Worm (Caenorhabditis elegans) whole organism, L4 larva: ENCODE data around the gene H20E11.1.

Experiments used
- D1046.2 ChIP-seq: fragments of 200-800 bp; sonication (Bioruptor generic); IDR thresholded peaks from 2 replicates; pipeline ENCODE4 v1.3.6; 2022; ENCODE audit warnings: missing genetic modification characterization, missing compliant biosample characterization
- F10B5.3 ChIP-seq: sonication (generic microtip); optimal IDR thresholded peaks from 2 replicates; lab custom pipeline; 2016; ENCODE audit warnings: mild to moderate bottlenecking, missing genetic modification characterization, missing compliant biosample characterization
- F26F4.8 ChIP-seq: fragments of 200-800 bp; sonication (Bioruptor generic); conservative IDR thresholded peaks from 2 replicates; pipeline ENCODE4 v1.3.6; 2022; ENCODE audit warnings: missing genetic modification characterization, missing compliant biosample characterization
- T20F7.1 ChIP-seq: fragments of 200-800 bp; sonication (Bioruptor generic); optimal IDR thresholded peaks from 2 replicates; lab custom pipeline; 2018; ENCODE audit warnings: mild to moderate bottlenecking, missing genetic modification characterization, missing compliant biosample characterization
- T26A8.4 ChIP-seq: fragments of 200-800 bp; sonication (Bioruptor generic); IDR thresholded peaks from 2 replicates; pipeline ENCODE4 v1.3.6; 2022; ENCODE audit warnings: missing genetic modification characterization, missing compliant biosample characterization
- Y105C5A.15 ChIP-seq: fragments of 200-800 bp; sonication (Bioruptor generic); IDR thresholded peaks from 2 replicates; pipeline ENCODE4 v1.3.6; 2022; ENCODE audit warnings: missing genetic modification characterization, missing compliant biosample characterization
- Y75B8A.6 ChIP-seq: fragments of 200-800 bp; sonication (Bioruptor generic); IDR thresholded peaks from 2 replicates; pipeline ENCODE4 v1.3.6; 2022; ENCODE audit warnings: missing genetic modification reagents, missing genetic modification characterization, missing compliant biosample characterization
- ZK337.2 ChIP-seq: fragments of 200-800 bp; sonication (Bioruptor generic); IDR thresholded peaks from 2 replicates; pipeline ENCODE4 v1.3.6; 2022; ENCODE audit warnings: missing genetic modification reagents, missing genetic modification characterization, missing compliant biosample characterization
- ZK546.5 ChIP-seq, 2 experiments: sonication (generic microtip); optimal IDR thresholded peaks; 2 replicates each; lab custom pipeline; 2017; ENCODE audit warnings: missing biosample characterization in 2 of 2, missing genetic modification characterization in 2 of 2
- aly-2 ChIP-seq: sonication (generic microtip); optimal IDR thresholded peaks from 2 replicates; lab custom pipeline; 2018; ENCODE audit warnings: missing biosample characterization, missing genetic modification characterization
- ama-1 ChIP-seq: fragments of 150-350 bp; optimal IDR thresholded peaks from 2 replicates; lab custom pipeline; 2014; ENCODE audit warnings: inconsistent platforms, mixed read lengths
- arid-1 ChIP-seq: fragments of 200-800 bp; sonication (Bioruptor generic); conservative IDR thresholded peaks from 2 replicates; pipeline ENCODE4 v1.3.6; 2022; ENCODE audit warnings: missing genetic modification reagents, missing genetic modification characterization, missing compliant biosample characterization
- attf-4 ChIP-seq: sonication (generic microtip); optimal IDR thresholded peaks from 3 replicates; lab custom pipeline; 2017; ENCODE audit warnings: missing biosample characterization, missing genetic modification characterization
- ceh-28 ChIP-seq: fragments of 150-350 bp; optimal IDR thresholded peaks from 2 replicates; lab custom pipeline; 2014; ENCODE audit warnings: missing biosample characterization, missing genetic modification reagents, missing genetic modification characterization
- ceh-32 ChIP-seq: sonication (generic microtip); optimal IDR thresholded peaks from 2 replicates; lab custom pipeline; 2016; ENCODE audit warnings: mild to moderate bottlenecking, missing genetic modification characterization, missing compliant biosample characterization; ENCODE audit not compliant: poor library complexity
- ces-1 ChIP-seq: fragments of 150-350 bp; sonication (generic microtip); optimal IDR thresholded peaks from 4 replicates; lab custom pipeline; 2014; ENCODE audit warnings: missing biosample characterization, missing genetic modification reagents, missing genetic modification characterization
- cey-2 ChIP-seq: sonication (generic microtip); optimal IDR thresholded peaks from 3 replicates; lab custom pipeline; 2017; ENCODE audit warnings: missing genetic modification characterization, mild to moderate bottlenecking, missing compliant biosample characterization, antibody characterized with exemption, borderline replicate concordance; ENCODE audit not compliant: insufficient read depth
- daf-16 ChIP-seq, 3 experiments: sonication (generic microtip); optimal IDR thresholded peaks; 2 replicates each; lab custom pipeline; 2016 to 2017; ENCODE audit warnings: missing genetic modification characterization in 3 of 3, missing genetic modification reagents in 3 of 3, mild to moderate bottlenecking in 2 of 3, missing compliant biosample characterization in 2 of 3, missing biosample characterization in 1 of 3, moderate library complexity in 1 of 3
- daf-8 ChIP-seq: fragments of 200-800 bp; sonication (Bioruptor generic); IDR thresholded peaks from 2 replicates; pipeline ENCODE4 v1.3.6; 2022; ENCODE audit warnings: missing genetic modification characterization, missing compliant biosample characterization
- dmd-8 ChIP-seq: fragments of 200-800 bp; sonication (Bioruptor generic); IDR thresholded peaks from 2 replicates; pipeline ENCODE4 v1.3.6; 2022; ENCODE audit warnings: missing genetic modification characterization, missing compliant biosample characterization
- dmd-9 ChIP-seq: fragments of 200-800 bp; sonication (Bioruptor generic); IDR thresholded peaks from 2 replicates; pipeline ENCODE4 v1.3.6; 2022; ENCODE audit warnings: missing genetic modification reagents, missing genetic modification characterization, missing compliant biosample characterization
- dpl-1 ChIP-seq: fragments of 150-350 bp; optimal IDR thresholded peaks from 2 replicates; lab custom pipeline; 2014; ENCODE audit warnings: missing biosample characterization, missing genetic modification reagents, missing genetic modification characterization
- egl-43 ChIP-seq: fragments of 200-800 bp; sonication (Bioruptor generic); IDR thresholded peaks from 2 replicates; pipeline ENCODE4 v1.3.6; 2022; ENCODE audit warnings: missing genetic modification reagents, missing genetic modification characterization, missing compliant biosample characterization
- fos-1 ChIP-seq: fragments of 150-350 bp; optimal IDR thresholded peaks from 2 replicates; lab custom pipeline; 2014; ENCODE audit warnings: missing biosample characterization, missing genetic modification characterization
- hlh-11 ChIP-seq: fragments of 200-800 bp; sonication (Bioruptor generic); optimal IDR thresholded peaks from 2 replicates; lab custom pipeline; 2018; ENCODE audit warnings: mild to moderate bottlenecking, missing genetic modification characterization, missing compliant biosample characterization
- lin-29 ChIP-seq: fragments of 200-800 bp; sonication (Bioruptor generic); IDR thresholded peaks from 2 replicates; pipeline ENCODE4 v1.3.6; 2022; ENCODE audit warnings: missing genetic modification reagents, missing genetic modification characterization, missing compliant biosample characterization
- lin-38 ChIP-seq: fragments of 200-800 bp; sonication (Bioruptor generic); IDR thresholded peaks from 2 replicates; pipeline ENCODE4 v1.3.6; 2022; ENCODE audit warnings: missing genetic modification reagents, missing genetic modification characterization, missing compliant biosample characterization
- lsy-2 ChIP-seq, 2 experiments: fragments of 150-350 bp in 1 of 2; sonication (generic microtip) in 1 of 2; optimal IDR thresholded peaks; 2 replicates each; lab custom pipeline; 2014 to 2017; ENCODE audit warnings: missing biosample characterization in 2 of 2, missing genetic modification characterization in 2 of 2
- madf-5 ChIP-seq, 2 experiments: fragments of 200-800 bp; sonication (Bioruptor generic); IDR thresholded peaks; 2 replicates each; pipeline ENCODE4 v1.3.6; 2022; ENCODE audit warnings: missing compliant biosample characterization in 2 of 2, missing genetic modification characterization in 2 of 2
- madf-9 ChIP-seq: fragments of 200-800 bp; sonication (Bioruptor generic); conservative IDR thresholded peaks from 2 replicates; pipeline ENCODE4 v1.3.6; 2022; ENCODE audit warnings: missing genetic modification reagents, missing genetic modification characterization, missing compliant biosample characterization
- mdl-1 ChIP-seq, 2 experiments: fragments of 150-350 bp in 1 of 2; sonication (generic microtip) in 1 of 2; optimal IDR thresholded peaks; 2 replicates each; lab custom pipeline; 2014 to 2017; ENCODE audit warnings: missing biosample characterization in 2 of 2, missing genetic modification characterization in 2 of 2
- mdt-29 ChIP-seq: fragments of 200-800 bp; sonication (Bioruptor generic); IDR thresholded peaks from 2 replicates; pipeline ENCODE4 v1.3.6; 2022; ENCODE audit warnings: missing genetic modification reagents, missing genetic modification characterization, missing compliant biosample characterization
- mep-1 ChIP-seq: fragments of 150-350 bp; sonication (generic microtip); optimal IDR thresholded peaks from 3 replicates; lab custom pipeline; 2014; ENCODE audit warnings: missing biosample characterization, missing genetic modification characterization
- nhr-10 ChIP-seq: fragments of 150-350 bp; optimal IDR thresholded peaks from 2 replicates; lab custom pipeline; 2014; ENCODE audit warnings: missing biosample characterization, missing genetic modification characterization
- nhr-102 ChIP-seq: sonication (generic microtip); optimal IDR thresholded peaks from 2 replicates; lab custom pipeline; 2016; ENCODE audit warnings: mild to moderate bottlenecking, missing genetic modification characterization, moderate library complexity, missing compliant biosample characterization
- nhr-11 ChIP-seq: fragments of 150-350 bp; optimal IDR thresholded peaks from 2 replicates; lab custom pipeline; 2014; ENCODE audit warnings: missing biosample characterization, missing genetic modification characterization
- nhr-25 ChIP-seq: sonication (generic microtip); optimal IDR thresholded peaks from 2 replicates; lab custom pipeline; 2017; ENCODE audit warnings: missing genetic modification characterization, mild to moderate bottlenecking, missing compliant biosample characterization, antibody characterized with exemption, moderate library complexity, borderline replicate concordance; ENCODE audit not compliant: insufficient read depth
- nhr-41 ChIP-seq: fragments of 200-800 bp; sonication (Bioruptor generic); IDR thresholded peaks from 2 replicates; pipeline ENCODE4 v1.3.6; 2022; ENCODE audit warnings: missing genetic modification reagents, missing genetic modification characterization, missing compliant biosample characterization
- nhr-42 ChIP-seq: fragments of 200-800 bp; sonication (Bioruptor generic); IDR thresholded peaks from 2 replicates; pipeline ENCODE4 v1.3.6; 2022; ENCODE audit warnings: missing genetic modification characterization, missing compliant biosample characterization
- nhr-48 ChIP-seq: sonication (generic microtip); optimal IDR thresholded peaks from 2 replicates; lab custom pipeline; 2016; ENCODE audit warnings: mild to moderate bottlenecking, missing genetic modification characterization, missing compliant biosample characterization
- nhr-6 ChIP-seq: fragments of 150-350 bp; optimal IDR thresholded peaks from 2 replicates; lab custom pipeline; 2014; ENCODE audit warnings: missing biosample characterization, missing genetic modification characterization
- nhr-77 ChIP-seq: fragments of 150-350 bp; optimal IDR thresholded peaks from 2 replicates; lab custom pipeline; 2014; ENCODE audit warnings: missing biosample characterization, missing genetic modification characterization
- rbr-2 ChIP-seq: sonication (generic microtip); optimal IDR thresholded peaks from 2 replicates; lab custom pipeline; 2016; ENCODE audit warnings: missing genotype, missing genetic modification characterization, missing compliant biosample characterization
- spr-3 ChIP-seq: fragments of 200-800 bp; sonication (Bioruptor generic); optimal IDR thresholded peaks from 2 replicates; lab custom pipeline; 2018; ENCODE audit warnings: mild to moderate bottlenecking, missing genetic modification characterization, missing compliant biosample characterization
- tag-97 ChIP-seq: fragments of 200-800 bp; sonication (Bioruptor generic); IDR thresholded peaks from 2 replicates; pipeline ENCODE4 v1.3.6; 2022; ENCODE audit warnings: missing genetic modification characterization, missing compliant biosample characterization
- unc-130 ChIP-seq: sonication (generic microtip); optimal IDR thresholded peaks from 2 replicates; lab custom pipeline; 2016; ENCODE audit warnings: missing genetic modification reagents, missing genetic modification characterization, missing compliant biosample characterization
- vab-7 ChIP-seq: fragments of 200-800 bp; sonication (Bioruptor generic); IDR thresholded peaks from 2 replicates; pipeline ENCODE4 v1.3.6; 2022; ENCODE audit warnings: missing genetic modification reagents, missing genetic modification characterization, missing compliant biosample characterization
- zag-1 ChIP-seq: fragments of 150-350 bp; optimal IDR thresholded peaks from 2 replicates; lab custom pipeline; 2014; ENCODE audit warnings: missing biosample characterization, missing genetic modification characterization
- zfp-2 ChIP-seq: sonication (generic microtip); optimal IDR thresholded peaks from 2 replicates; lab custom pipeline; 2016; ENCODE audit warnings: mild to moderate bottlenecking, missing genetic modification characterization, missing compliant biosample characterization
- zfp-3 ChIP-seq: fragments of 200-800 bp; sonication (Bioruptor generic); conservative IDR thresholded peaks from 2 replicates; pipeline ENCODE4 v1.3.6; 2022; ENCODE audit warnings: missing genetic modification reagents, missing genetic modification characterization, missing compliant biosample characterization
- zip-11 ChIP-seq: fragments of 200-800 bp; sonication (Bioruptor generic); IDR thresholded peaks from 2 replicates; pipeline ENCODE4 v1.3.6; 2022; ENCODE audit warnings: missing genetic modification characterization, missing compliant biosample characterization
- zip-2 ChIP-seq: fragments of 150-350 bp; optimal IDR thresholded peaks from 2 replicates; lab custom pipeline; 2014; ENCODE audit warnings: missing biosample characterization, missing genetic modification characterization

The H20E11.1 gene

ce11 chrIV:6802132-6802531 is 27.8 kb upstream of the H20E11.1 start, which contains the start of the genes cest-4 and C17H12.11 (continued):
- TF ChIP-seq T26A8.4 (GFP tag; lab: Robert Waterston, UW) (no peak), lin-38 (GFP tag; lab: Robert Waterston, UW) (no peak), zfp-3 (no peak), zag-1 (no peak), ama-1 (lab: Kevin White, UChicago) (no peak), zfp-2 (tag; lab: Kevin White, UChicago) (no peak), ceh-32 (tag; lab: Kevin White, UChicago) (no peak), Y75B8A.6 (no peak), nhr-25 (tag; lab: Kevin White, UChicago) (no peak), mep-1 (tag; lab: Kevin White, UChicago) (no peak), lin-29 (GFP tag; lab: Robert Waterston, UW) (no peak), D1046.2 (GFP tag; lab: Robert Waterston, UW) (no peak), nhr-102 (tag; lab: Kevin White, UChicago) (no peak), daf-16 (GFP tag; optimal IDR thresholded peaks at IDR 0.05; lab: Kevin White, UChicago) (no peak), daf-16 (tag; optimal IDR thresholded peaks at IDR 0.05; lab: Kevin White, UChicago) (peak; percentile 93), rbr-2 (no peak), nhr-48 (peak; percentile 9), nhr-77 (peak; percentile 71), T20F7.1 (GFP tag; lab: Kevin White, UChicago) (no peak), nhr-41 (GFP tag; lab: Robert Waterston, UW) (no peak), nhr-6 (tag; lab: Kevin White, UChicago) (peak; percentile 7), dpl-1 (GFP tag; lab: Kevin White, UChicago) (no peak), aly-2 (no peak), madf-9 (no peak), fos-1 (tag; lab: Kevin White, UChicago) (no peak), mdt-29 (GFP tag; lab: Robert Waterston, UW) (no peak), lsy-2 (tag; optimal IDR thresholded peaks at IDR 0.05; lab: Kevin White, UChicago) (no peak), cey-2 (tag; lab: Kevin White, UChicago) (no peak), arid-1 (no peak), Y105C5A.15 (no peak), zip-2 (tag; lab: Kevin White, UChicago) (no peak), nhr-10 (tag; lab: Kevin White, UChicago) (no peak), F26F4.8 (no peak), dmd-8 (GFP tag; lab: Robert Waterston, UW) (no peak), daf-8 (no peak), ces-1 (GFP tag; lab: Kevin White, UChicago) (no peak), spr-3 (GFP tag; lab: Kevin White, UChicago) (no peak), ceh-28 (tag; lab: Kevin White, UChicago) (no peak), vab-7 (GFP tag; lab: Robert Waterston, UW) (no peak), hlh-11 (tag; lab: Kevin White, UChicago) (peak; percentile 73), ZK337.2 (GFP tag; lab: Robert Waterston, UW) (no peak), attf-4 (tag; lab: Kevin White, UChicago) (no peak), nhr-42 (no peak), unc-130 (GFP tag; lab: Kevin White, UChicago) (no peak), ZK546.5 (tag; optimal IDR thresholded peaks at IDR 0.05; lab: Kevin White, UChicago) (no peak), egl-43 (GFP tag; lab: Robert Waterston, UW) (no peak), dmd-9 (GFP tag; lab: Robert Waterston, UW) (no peak), madf-5 (GFP tag; IDR thresholded peaks at IDR 0.05; lab: Robert Waterston, UW) (no peak), mdl-1 (tag; optimal IDR thresholded peaks at IDR 0.05; lab: Kevin White, UChicago) (no peak), tag-97 (GFP tag; lab: Robert Waterston, UW) (no peak), nhr-11 (tag; lab: Kevin White, UChicago) (no peak), F10B5.3 (tag; lab: Kevin White, UChicago) (no peak), zip-11 (GFP tag; lab: Robert Waterston, UW) (no peak)
